Worm (Caenorhabditis elegans): ENCODE data around the gene Y53F4B.36.
"Not testable (repeated sequence)": the region's sequence is repeated elsewhere in the genome, so short reads cannot be mapped to it uniquely, and the experiment has no call there.

Gene Y53F4B.36

DNA sequence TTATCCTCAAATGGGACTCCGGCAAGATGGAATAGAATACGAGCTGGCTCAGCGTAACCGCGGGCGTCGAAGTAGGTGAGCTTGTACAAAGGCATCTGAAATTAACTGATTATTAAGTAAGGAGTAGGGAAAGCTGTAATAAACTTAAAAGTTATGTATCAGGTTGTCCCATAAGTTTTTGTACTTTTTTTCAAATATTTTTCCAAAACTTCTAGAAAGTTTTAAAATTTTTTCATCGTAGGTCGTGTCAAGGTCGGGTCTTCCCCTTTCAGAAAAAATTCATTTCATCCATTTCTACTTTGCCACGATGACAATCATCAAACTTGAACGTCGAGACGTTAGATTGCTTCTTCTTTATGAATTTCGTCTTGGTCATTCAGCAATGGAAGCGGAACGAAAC lies 3.9 kb upstream of the Y53F4B.36 start, which contains the start of gene gst-39:
TSS of gene gst-39 (minus strand) at position 101 of the 400 bp plus-strand sequence.
- TF ChIP-seq dao-5, W03F9.2, him-1 (tag; optimal IDR thresholded peaks at IDR 0.05): not testable (repeated sequence)

DNA sequence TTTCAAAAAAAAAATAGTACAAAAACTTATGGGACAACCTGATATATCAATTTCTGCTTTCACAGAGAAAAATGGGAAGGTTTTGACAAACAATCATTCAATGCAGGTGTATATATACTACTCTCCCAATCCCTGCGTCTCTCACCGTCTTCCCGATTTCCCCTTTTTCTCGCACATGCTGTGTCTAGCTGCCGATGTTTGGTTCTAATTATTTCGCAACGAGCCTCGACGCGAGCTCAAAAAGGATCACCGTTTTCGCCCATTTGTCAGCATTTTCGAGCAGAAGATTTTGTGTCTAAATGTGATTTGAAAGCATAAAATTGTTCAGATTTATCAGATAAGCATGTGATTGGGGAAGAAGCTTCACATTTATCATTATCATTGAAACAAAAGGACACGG lies 2.6 kb upstream of the Y53F4B.36 start:
- TF ChIP-seq dao-5 (tag; optimal IDR thresholded peaks at IDR 0.05) (no peak), W03F9.2 (tag; optimal IDR thresholded peaks at IDR 0.05) (no peak), him-1 (tag; optimal IDR thresholded peaks at IDR 0.05) (no peak)

DNA sequence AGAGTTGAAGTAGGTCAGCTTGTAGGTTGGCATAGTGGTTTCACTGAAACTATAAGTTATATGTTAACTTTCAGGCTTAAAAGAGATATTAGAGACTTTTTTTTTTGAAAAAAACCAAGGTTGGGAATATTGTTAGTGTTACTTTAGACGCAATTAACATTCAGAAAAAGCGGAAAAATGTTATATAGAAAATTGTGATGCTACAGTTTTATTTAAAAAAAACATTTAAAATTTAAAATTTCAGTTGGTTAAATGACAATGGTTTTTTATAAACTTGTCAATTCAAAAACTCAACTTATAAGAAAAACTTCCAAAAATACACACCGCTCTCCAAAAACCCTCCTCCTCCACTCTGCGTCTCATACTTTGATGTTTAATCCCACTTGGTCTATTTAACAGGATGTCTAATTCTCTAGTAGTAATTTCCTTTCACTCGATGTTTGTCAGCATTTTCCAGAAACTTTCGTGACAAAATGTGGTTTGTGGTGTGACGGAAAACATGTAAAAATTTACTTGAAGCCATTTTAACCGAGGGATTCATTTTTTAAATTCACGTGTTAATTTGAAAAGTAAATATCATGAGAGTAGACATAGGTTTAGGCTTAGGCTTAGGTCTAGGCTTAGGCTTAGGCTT lies 711 bp upstream of the Y53F4B.36 start, which contains the start of gene gst-31:
TSS of gene gst-31 (minus strand) at position 51 of the 634 bp plus-strand sequence.
- TF ChIP-seq him-1 (tag; optimal IDR thresholded peaks at IDR 0.05): no peak
- no peak for TF ChIP-seq W03F9.2 (tag; optimal IDR thresholded peaks at IDR 0.05)
- no peak for TF ChIP-seq dao-5 (tag; optimal IDR thresholded peaks at IDR 0.05)

- TF ChIP-seq dao-5 (tag; optimal IDR thresholded peaks at IDR 0.05) (no peak), W03F9.2 (tag; optimal IDR thresholded peaks at IDR 0.05) (no peak), him-1 (tag; optimal IDR thresholded peaks at IDR 0.05) (no peak)
These were observed 2.8 kb downstream of the Y53F4B.36 start, which contains the start of gene gst-32 for ce11 chrII:15178494-15178893. gst-32 (minus strand) TSS chrII:15178594.

DNA sequence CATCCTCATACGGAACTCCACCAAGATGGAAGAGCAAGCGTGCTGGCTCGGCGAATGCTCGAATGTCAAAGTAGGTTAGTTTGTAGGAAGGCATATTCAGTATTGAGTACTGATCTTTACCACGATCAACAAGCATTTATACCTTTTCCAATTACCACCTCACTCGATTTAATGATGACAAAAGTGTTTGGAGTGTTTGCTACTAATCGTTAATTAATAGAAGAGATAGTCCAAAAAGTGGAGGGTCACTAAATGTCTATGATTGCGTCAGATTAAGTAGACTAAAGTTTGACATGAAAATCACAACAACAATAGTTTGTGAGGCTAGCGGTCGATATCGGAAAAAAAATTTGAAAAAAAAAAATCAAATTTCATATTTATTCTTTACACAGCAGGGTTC lies 7.4 kb downstream of the Y53F4B.36 start, which contains the start of gene gst-34:
TSS of gene gst-34 (minus strand) at position 101 of the 400 bp plus-strand sequence.
- TF ChIP-seq dao-5 (tag; optimal IDR thresholded peaks at IDR 0.05) (no peak), him-1 (tag; optimal IDR thresholded peaks at IDR 0.05) (no peak), W03F9.2 (tag; optimal IDR thresholded peaks at IDR 0.05) (no peak)

DNA sequence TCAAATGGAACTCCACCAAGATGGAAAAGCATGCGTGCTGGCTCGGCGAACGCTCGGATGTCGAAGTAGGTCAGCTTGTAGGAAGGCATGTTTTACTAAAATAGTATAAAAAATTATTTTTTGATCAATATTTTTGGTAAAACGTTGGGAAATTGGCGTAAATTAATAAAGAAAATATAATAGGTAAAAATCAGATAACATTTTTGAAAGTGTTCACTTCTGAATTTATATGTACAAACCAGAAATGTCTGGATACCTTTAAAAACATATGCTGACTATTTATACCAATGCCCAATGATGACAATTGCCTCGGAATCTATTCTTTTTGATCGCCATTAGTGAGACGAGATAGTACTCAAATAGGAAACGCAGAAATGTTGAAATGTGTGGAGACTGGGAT lies 9.5 kb downstream of the Y53F4B.36 start, which contains the start of gene gst-35:
TSS of gene gst-35 (minus strand) at position 101 of the 400 bp plus-strand sequence.
- TF ChIP-seq W03F9.2 (tag; optimal IDR thresholded peaks at IDR 0.05) (no peak), dao-5 (tag; optimal IDR thresholded peaks at IDR 0.05) (no peak), him-1 (tag; optimal IDR thresholded peaks at IDR 0.05) (no peak)

DNA sequence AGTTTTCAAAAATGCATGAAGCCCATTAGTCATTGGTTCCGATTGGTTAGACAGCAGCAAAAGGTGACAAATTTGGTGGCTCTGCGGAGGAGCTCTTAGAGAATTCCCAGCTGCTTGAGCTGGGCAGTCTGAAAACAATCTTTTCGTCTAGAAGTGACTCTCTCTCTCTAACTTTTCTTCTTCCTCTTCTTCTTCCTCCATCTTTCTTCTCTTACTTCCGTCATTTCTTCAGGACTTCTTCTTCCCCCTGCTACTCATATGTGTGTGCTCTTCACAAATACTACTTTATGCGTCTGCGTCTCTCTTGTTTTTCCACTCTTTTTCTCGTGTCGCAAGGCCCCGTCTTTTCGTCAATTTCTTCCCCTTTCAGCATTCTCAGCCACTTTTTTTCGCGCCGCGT lies 14.2 kb downstream of the Y53F4B.36 start:
- TF ChIP-seq dao-5 (tag; optimal IDR thresholded peaks at IDR 0.05): no peak
- TF ChIP-seq W03F9.2 (tag; optimal IDR thresholded peaks at IDR 0.05): no peak
- no peak for TF ChIP-seq him-1 (tag; optimal IDR thresholded peaks at IDR 0.05)

DNA sequence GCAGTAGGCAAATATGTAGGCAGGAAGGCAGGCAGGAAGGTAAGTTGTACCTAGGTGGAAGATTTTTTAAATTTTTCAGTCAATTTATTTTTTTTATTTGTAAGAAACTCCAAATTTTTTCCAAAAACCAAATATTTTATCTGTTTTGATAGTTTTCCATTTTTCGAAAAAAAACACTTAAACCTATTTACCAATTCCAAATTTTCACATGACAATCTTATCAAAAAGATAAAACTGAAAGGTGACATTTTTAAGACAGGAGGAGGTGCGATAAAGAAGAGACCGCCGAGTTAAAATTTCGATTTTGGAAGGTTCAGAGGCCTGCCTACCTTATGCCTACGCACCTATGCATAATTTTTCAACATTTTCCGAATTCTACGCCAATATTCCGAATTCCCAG lies 15.2 kb downstream of the Y53F4B.36 start:
- TF ChIP-seq W03F9.2 (tag; optimal IDR thresholded peaks at IDR 0.05) (no peak), dao-5 (tag; optimal IDR thresholded peaks at IDR 0.05) (no peak), him-1 (tag; optimal IDR thresholded peaks at IDR 0.05) (no peak)

DNA sequence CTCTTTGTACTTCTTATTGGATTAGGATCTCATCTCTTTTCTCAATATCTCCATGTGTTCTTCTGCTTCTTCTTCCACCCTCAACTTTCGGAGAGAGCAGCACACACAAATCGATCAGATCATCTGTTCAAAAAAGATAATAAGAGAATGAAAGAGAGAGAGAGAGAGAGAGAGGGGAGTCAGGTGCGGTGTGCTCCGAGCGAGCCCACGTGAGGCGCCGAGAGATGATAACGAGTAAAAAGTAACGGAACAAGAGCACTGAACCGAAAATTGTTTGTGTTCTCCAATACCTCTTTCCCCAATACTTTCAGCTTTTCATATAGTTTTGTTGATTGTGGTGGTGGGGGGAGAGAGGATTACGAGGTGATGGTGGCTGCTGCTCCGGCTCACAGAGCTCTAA lies 18.2 kb downstream of the Y53F4B.36 start:
- no peak for TF ChIP-seq dao-5 (tag; optimal IDR thresholded peaks at IDR 0.05)

DNA sequence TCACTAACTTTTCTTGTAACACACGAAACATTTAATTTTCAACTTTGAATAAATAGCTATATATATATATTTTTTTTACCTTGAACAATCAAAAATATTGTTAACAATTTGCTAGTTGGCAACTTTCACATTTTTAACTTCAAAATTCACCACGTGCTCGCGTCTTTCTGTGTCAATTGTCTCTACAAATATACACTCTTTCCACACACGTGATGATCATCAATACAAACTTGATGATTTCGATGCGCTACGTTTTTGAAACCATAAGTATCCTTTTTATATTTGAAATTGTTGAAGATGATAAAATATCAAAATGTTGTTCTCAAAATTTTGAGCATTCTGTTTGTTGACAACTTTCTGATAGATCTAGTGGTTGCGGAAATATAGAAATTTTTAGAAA lies 19.6 kb downstream of the Y53F4B.36 start:
- no peak for TF ChIP-seq dao-5 (tag; optimal IDR thresholded peaks at IDR 0.05)

DNA sequence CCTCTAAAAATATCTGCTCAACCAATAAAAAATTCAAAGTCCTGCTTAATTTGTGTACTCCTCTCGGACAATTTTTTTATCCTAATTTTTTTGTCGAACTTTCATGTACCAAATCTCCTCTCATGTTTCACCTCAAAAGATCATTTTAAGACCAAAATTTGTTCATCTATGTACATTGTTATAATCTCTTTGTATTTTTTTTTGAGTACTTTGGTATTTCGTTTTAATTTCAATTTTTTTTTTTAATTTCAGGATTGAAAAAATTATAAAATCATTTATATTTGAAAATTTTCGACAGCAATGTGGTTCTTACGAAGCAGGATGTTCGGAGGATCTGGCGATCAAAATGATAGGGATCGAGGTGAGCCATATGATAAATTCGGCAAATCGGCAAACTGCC lies 20.7 kb downstream of the Y53F4B.36 start, which contains the start of gene spsb-1:
TSS of gene spsb-1 (plus strand) at position 301 of the 400 bp plus-strand sequence.
- no peak for TF ChIP-seq dao-5 (tag; optimal IDR thresholded peaks at IDR 0.05)
- TF ChIP-seq him-1 (tag; optimal IDR thresholded peaks at IDR 0.05): no peak
- no peak for TF ChIP-seq W03F9.2 (tag; optimal IDR thresholded peaks at IDR 0.05)

- TF ChIP-seq him-1 (tag; optimal IDR thresholded peaks at IDR 0.05) (no peak), dao-5 (tag; optimal IDR thresholded peaks at IDR 0.05) (no peak), W03F9.2 (tag; optimal IDR thresholded peaks at IDR 0.05) (no peak)
These were observed 21.8 kb downstream of the Y53F4B.36 start for ce11 chrII:15197500-15197899.

DNA sequence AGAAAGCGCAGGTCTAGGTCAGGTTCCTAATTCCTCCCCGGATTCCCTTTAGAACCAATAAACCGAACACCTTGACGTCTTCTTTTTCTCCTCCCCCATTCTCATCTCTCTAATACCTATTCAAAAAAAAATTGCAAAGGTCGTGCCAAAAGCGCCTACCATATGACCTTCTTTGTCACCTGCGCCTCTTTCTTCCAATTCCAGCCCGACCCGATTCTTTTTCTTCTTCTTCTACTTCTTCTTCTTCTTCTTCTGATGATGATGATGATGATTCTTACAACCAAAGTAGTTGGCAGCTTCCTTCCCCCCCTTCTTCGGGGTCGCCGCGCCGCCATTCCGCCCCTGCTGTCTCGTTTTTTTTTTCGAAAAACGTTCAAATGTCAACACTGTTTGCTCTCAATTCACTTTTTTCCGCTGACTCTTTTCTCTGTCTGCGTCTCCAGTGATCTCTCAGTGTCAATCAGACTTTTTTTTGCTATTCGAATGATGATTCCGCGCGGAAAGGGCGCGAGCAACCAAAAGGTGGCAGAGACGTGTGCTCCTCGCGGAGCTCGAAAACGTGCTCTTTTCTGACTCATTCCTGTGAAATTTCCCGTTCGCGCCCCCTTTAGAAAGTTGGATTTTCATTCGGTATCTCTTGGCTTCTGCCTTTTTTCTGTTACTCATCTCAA lies 27.8 kb downstream of the Y53F4B.36 start:
- TF ChIP-seq W03F9.2 (tag; optimal IDR thresholded peaks at IDR 0.05) (no peak), him-1 (tag; optimal IDR thresholded peaks at IDR 0.05) (no peak), dao-5 (tag; optimal IDR thresholded peaks at IDR 0.05) (no peak)

DNA sequence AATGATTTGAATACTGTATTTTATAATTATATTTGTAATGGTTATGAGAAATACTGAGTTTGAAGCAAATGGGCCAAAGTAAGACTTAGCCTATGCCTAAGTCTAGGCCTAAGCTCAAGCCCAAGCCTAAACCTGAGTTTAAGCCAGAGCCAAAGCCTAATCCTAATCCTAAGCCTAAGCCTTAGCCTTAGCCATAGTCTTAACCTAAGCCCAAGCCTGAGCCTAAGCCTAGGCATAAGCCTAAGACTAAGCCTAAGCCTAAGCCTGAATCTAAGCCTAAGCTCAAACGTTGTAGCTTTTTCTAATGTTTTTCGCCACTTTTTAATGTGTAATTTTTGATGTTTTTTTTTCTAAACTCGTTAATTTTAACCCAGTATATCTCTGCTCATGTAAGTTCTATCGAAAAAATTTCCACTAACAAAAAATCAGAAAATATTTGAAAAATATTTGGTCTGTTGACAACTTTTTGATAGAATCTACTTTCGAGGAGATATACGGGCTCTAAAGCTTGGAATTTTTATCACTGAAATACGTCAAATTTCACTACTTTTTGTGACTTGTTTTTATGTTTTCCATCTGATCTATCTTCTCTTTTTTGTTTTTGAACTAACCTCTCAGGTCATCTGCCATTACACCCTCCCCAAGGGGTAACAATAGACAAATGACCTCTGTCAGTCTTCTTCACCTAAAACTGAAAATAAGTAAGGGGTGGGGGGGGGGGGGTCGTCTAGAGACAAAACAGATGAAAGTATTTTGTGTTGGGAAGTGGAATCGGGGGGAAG lies 28.5 kb downstream of the Y53F4B.36 start:
- TF ChIP-seq dao-5 (tag; optimal IDR thresholded peaks at IDR 0.05) (no peak), W03F9.2 (tag; optimal IDR thresholded peaks at IDR 0.05) (no peak), him-1 (tag; optimal IDR thresholded peaks at IDR 0.05) (no peak)

All from whole organism, L4/young adult.